Worm (Caenorhabditis elegans) whole organism, L4 larva: ENCODE measurements around the gene his-8.
"Not testable (repeated sequence)": the region's sequence is repeated elsewhere in the genome, so short reads cannot be mapped to it uniquely, and the experiment has no call there.

Source experiments
- F10B5.3 ChIP-seq: sonication (generic microtip); optimal IDR thresholded peaks from 2 replicates; lab custom pipeline; 2016; ENCODE audit warnings: mild to moderate bottlenecking, missing genetic modification characterization, missing compliant biosample characterization
- F49E8.2 ChIP-seq: sonication (generic microtip); optimal IDR thresholded peaks from 2 replicates; lab custom pipeline; 2016; ENCODE audit warnings: missing compliant biosample characterization, mild to moderate bottlenecking, missing genetic modification characterization, borderline replicate concordance
- R02D3.7 ChIP-seq: fragments of 150-350 bp; sonication (generic microtip); optimal IDR thresholded peaks from 3 replicates; lab custom pipeline; 2014; ENCODE audit warnings: missing biosample characterization, missing genetic modification characterization
- T20F7.1 ChIP-seq: fragments of 200-800 bp; sonication (Bioruptor generic); optimal IDR thresholded peaks from 2 replicates; lab custom pipeline; 2018; ENCODE audit warnings: mild to moderate bottlenecking, missing genetic modification characterization, missing compliant biosample characterization
- Y48G9A.11 ChIP-seq: fragments of 200-800 bp; sonication (Bioruptor generic); IDR thresholded peaks from 2 replicates; pipeline ENCODE4 v1.3.6; 2022; ENCODE audit warnings: missing genetic modification reagents, missing genetic modification characterization, missing compliant biosample characterization
- ama-1 ChIP-seq: fragments of 150-350 bp; optimal IDR thresholded peaks from 2 replicates; lab custom pipeline; 2014; ENCODE audit warnings: inconsistent platforms, mixed read lengths
- ceh-20 ChIP-seq: fragments of 200-800 bp; sonication (Bioruptor generic); IDR thresholded peaks from 2 replicates; pipeline ENCODE4 v1.3.6; 2022; ENCODE audit warnings: missing genetic modification reagents, missing genetic modification characterization, missing compliant biosample characterization
- ceh-62 ChIP-seq: sonication (generic microtip); optimal IDR thresholded peaks from 2 replicates; lab custom pipeline; 2017; ENCODE audit warnings: missing biosample characterization, missing genetic modification characterization
- ces-1 ChIP-seq: fragments of 150-350 bp; sonication (generic microtip); optimal IDR thresholded peaks from 4 replicates; lab custom pipeline; 2014; ENCODE audit warnings: missing biosample characterization, missing genetic modification reagents, missing genetic modification characterization
- cey-2 ChIP-seq: sonication (generic microtip); optimal IDR thresholded peaks from 3 replicates; lab custom pipeline; 2017; ENCODE audit warnings: missing genetic modification characterization, mild to moderate bottlenecking, missing compliant biosample characterization, antibody characterized with exemption, borderline replicate concordance; ENCODE audit not compliant: insufficient read depth
- daf-12 ChIP-seq: fragments of 150-350 bp; optimal IDR thresholded peaks from 2 replicates; lab custom pipeline; 2014; ENCODE audit warnings: missing biosample characterization, missing genetic modification reagents, missing genetic modification characterization
- dmd-6 ChIP-seq: fragments of 200-800 bp; sonication (Bioruptor generic); IDR thresholded peaks from 2 replicates; pipeline ENCODE4 v1.3.6; 2022; ENCODE audit warnings: missing genetic modification reagents, missing genetic modification characterization, missing compliant biosample characterization
- dpl-1 ChIP-seq: fragments of 150-350 bp; optimal IDR thresholded peaks from 2 replicates; lab custom pipeline; 2014; ENCODE audit warnings: missing biosample characterization, missing genetic modification reagents, missing genetic modification characterization
- dve-1 ChIP-seq: sonication (generic microtip); optimal IDR thresholded peaks from 2 replicates; lab custom pipeline; 2017; ENCODE audit warnings: antibody characterized with exemption, mild to moderate bottlenecking, missing genetic modification characterization, missing compliant biosample characterization; ENCODE audit not compliant: insufficient read depth
- egl-27 ChIP-seq: sonication (generic microtip); optimal IDR thresholded peaks from 3 replicates; lab custom pipeline; 2017; ENCODE audit warnings: missing biosample characterization, missing genetic modification reagents, missing genetic modification characterization
- hlh-11 ChIP-seq: fragments of 200-800 bp; sonication (Bioruptor generic); optimal IDR thresholded peaks from 2 replicates; lab custom pipeline; 2018; ENCODE audit warnings: mild to moderate bottlenecking, missing genetic modification characterization, missing compliant biosample characterization
- hmg-1.1 ChIP-seq: fragments of 200-800 bp; sonication (Bioruptor generic); IDR thresholded peaks from 2 replicates; pipeline ENCODE4 v1.3.6; 2022; ENCODE audit warnings: missing genetic modification reagents, missing genetic modification characterization, missing compliant biosample characterization
- lim-7 ChIP-seq: fragments of 200-800 bp; sonication (Bioruptor generic); IDR thresholded peaks from 2 replicates; pipeline ENCODE4 v1.3.6; 2022; ENCODE audit warnings: missing genetic modification characterization, missing compliant biosample characterization
- lin-15B ChIP-seq: fragments of 150-350 bp; sonication (generic microtip); optimal IDR thresholded peaks from 3 replicates; lab custom pipeline; 2014; ENCODE audit warnings: missing biosample characterization, missing genetic modification characterization
- lin-38 ChIP-seq: fragments of 200-800 bp; sonication (Bioruptor generic); IDR thresholded peaks from 2 replicates; pipeline ENCODE4 v1.3.6; 2022; ENCODE audit warnings: missing genetic modification reagents, missing genetic modification characterization, missing compliant biosample characterization
- madf-9 ChIP-seq: fragments of 200-800 bp; sonication (Bioruptor generic); conservative IDR thresholded peaks from 2 replicates; pipeline ENCODE4 v1.3.6; 2022; ENCODE audit warnings: missing genetic modification reagents, missing genetic modification characterization, missing compliant biosample characterization
- mes-2 ChIP-seq: sonication (generic microtip); optimal IDR thresholded peaks from 2 replicates; lab custom pipeline; 2016; ENCODE audit warnings: missing genotype, mild to moderate bottlenecking, missing genetic modification characterization, missing compliant biosample characterization; ENCODE audit not compliant: poor library complexity, severe bottlenecking
- nhr-102 ChIP-seq: sonication (generic microtip); optimal IDR thresholded peaks from 2 replicates; lab custom pipeline; 2016; ENCODE audit warnings: mild to moderate bottlenecking, missing genetic modification characterization, moderate library complexity, missing compliant biosample characterization
- nhr-28 ChIP-seq: fragments of 150-350 bp; optimal IDR thresholded peaks from 2 replicates; lab custom pipeline; 2014; ENCODE audit warnings: missing biosample characterization, missing genetic modification characterization
- nhr-41 ChIP-seq: fragments of 200-800 bp; sonication (Bioruptor generic); IDR thresholded peaks from 2 replicates; pipeline ENCODE4 v1.3.6; 2022; ENCODE audit warnings: missing genetic modification reagents, missing genetic modification characterization, missing compliant biosample characterization
- nhr-42 ChIP-seq: fragments of 200-800 bp; sonication (Bioruptor generic); IDR thresholded peaks from 2 replicates; pipeline ENCODE4 v1.3.6; 2022; ENCODE audit warnings: missing genetic modification characterization, missing compliant biosample characterization
- nhr-48 ChIP-seq: sonication (generic microtip); optimal IDR thresholded peaks from 2 replicates; lab custom pipeline; 2016; ENCODE audit warnings: mild to moderate bottlenecking, missing genetic modification characterization, missing compliant biosample characterization
- nhr-6 ChIP-seq: fragments of 150-350 bp; optimal IDR thresholded peaks from 2 replicates; lab custom pipeline; 2014; ENCODE audit warnings: missing biosample characterization, missing genetic modification characterization
- php-3 ChIP-seq: fragments of 200-800 bp; sonication (Bioruptor generic); IDR thresholded peaks from 2 replicates; pipeline ENCODE4 v1.3.6; 2022; ENCODE audit warnings: missing genetic modification reagents, missing genetic modification characterization, missing compliant biosample characterization
- rbr-2 ChIP-seq: sonication (generic microtip); optimal IDR thresholded peaks from 2 replicates; lab custom pipeline; 2016; ENCODE audit warnings: missing genotype, missing genetic modification characterization, missing compliant biosample characterization
- saeg-2 ChIP-seq: fragments of 200-800 bp; sonication (Bioruptor generic); IDR thresholded peaks from 2 replicates; pipeline ENCODE4 v1.3.6; 2022; ENCODE audit warnings: missing genetic modification reagents, missing genetic modification characterization, missing compliant biosample characterization
- set-16 ChIP-seq: fragments of 200-800 bp; sonication (Bioruptor generic); IDR thresholded peaks from 2 replicates; pipeline ENCODE4 v1.3.6; 2022; ENCODE audit warnings: missing genetic modification reagents, missing genetic modification characterization, missing compliant biosample characterization
- tra-1 ChIP-seq: fragments of 200-800 bp; sonication (Bioruptor generic); IDR thresholded peaks from 2 replicates; pipeline ENCODE4 v1.3.6; 2022; ENCODE audit warnings: missing genetic modification reagents, missing genetic modification characterization, missing compliant biosample characterization
- zip-2 ChIP-seq: fragments of 150-350 bp; optimal IDR thresholded peaks from 2 replicates; lab custom pipeline; 2014; ENCODE audit warnings: missing biosample characterization, missing genetic modification characterization
- ztf-7 ChIP-seq: fragments of 150-350 bp; optimal IDR thresholded peaks from 2 replicates; lab custom pipeline; 2014; ENCODE audit warnings: missing biosample characterization, missing genetic modification characterization

Gene his-8

ce11 chrV:8533067-8533466 lies at the start of gene his-8, which contains the start of gene his-7:
Gene his-8, minus strand, starts transcription at chrV:8533086.
Gene his-7, plus strand, starts transcription at chrV:8533379.
- peak; percentile 37; the same call in 1 of the 2 replicates for TF ChIP-seq set-16 (GFP tag; lab: Robert Waterston, UW)

ce11 chrV:8580961-8581360 lies 48.1 kb upstream of the his-8 start, which contains the start of gene C10B5.1:
Gene C10B5.1, plus strand, starts transcription at chrV:8581261.
- no peak for TF ChIP-seq F10B5.3 (tag; lab: Kevin White, UChicago)
- TF ChIP-seq nhr-42, result no peak
- TF ChIP-seq lin-15B (tag; lab: Kevin White, UChicago), result no peak
- no peak for TF ChIP-seq ces-1 (GFP tag; lab: Kevin White, UChicago)
- no peak for TF ChIP-seq saeg-2 (GFP tag; lab: Robert Waterston, UW)
- no peak for TF ChIP-seq nhr-41 (GFP tag; lab: Robert Waterston, UW)
- TF ChIP-seq cey-2 (tag; lab: Kevin White, UChicago), result no peak
- TF ChIP-seq Y48G9A.11 (GFP tag; lab: Robert Waterston, UW), result no peak
- TF ChIP-seq rbr-2 (tag; lab: Kevin White, UChicago), result no peak
- no peak for TF ChIP-seq lin-38 (GFP tag; lab: Robert Waterston, UW)
- TF ChIP-seq ama-1, result no peak
- TF ChIP-seq nhr-28 (tag; lab: Kevin White, UChicago), result no peak
- no peak for TF ChIP-seq ceh-20
- TF ChIP-seq ceh-62 (tag; lab: Kevin White, UChicago), result no peak
- no peak for TF ChIP-seq egl-27 (tag; lab: Kevin White, UChicago)

ce11 chrV:8574762-8575161 lies 41.9 kb upstream of the his-8 start, which contains the start of gene F25G6.1:
Gene F25G6.1, plus strand, starts transcription at chrV:8575062.
- not testable (repeated sequence) for TF ChIP-seq php-3 (GFP tag; lab: Robert Waterston, UW); nhr-48 (tag; lab: Kevin White, UChicago); lim-7 (GFP tag; lab: Robert Waterston, UW)

- TF ChIP-seq hlh-11 (tag; lab: Kevin White, UChicago) (peak; percentile 51), nhr-102 (tag; lab: Kevin White, UChicago) (peak; percentile 60), tra-1 (GFP tag; lab: Robert Waterston, UW) (0 out of 2 replicates have a peak, but pooled peaks have one; percentile 14), F49E8.2 (peak; percentile 6), dve-1 (tag; lab: Kevin White, UChicago) (peak; percentile 54), hmg-1.1 (GFP tag; lab: Robert Waterston, UW) (peak; percentile 70), ztf-7 (no peak), zip-2 (no peak), nhr-6 (tag; lab: Kevin White, UChicago) (peak; percentile 35), mes-2 (tag; lab: Kevin White, UChicago) (peak; percentile 67), R02D3.7 (tag; lab: Kevin White, UChicago) (no peak), madf-9 (GFP tag; lab: Robert Waterston, UW) (no peak), T20F7.1 (GFP tag; lab: Kevin White, UChicago) (no peak), dpl-1 (peak; percentile 63), F10B5.3 (tag; lab: Kevin White, UChicago) (peak; percentile 39), daf-12 (tag; lab: Kevin White, UChicago) (no peak), dmd-6 (GFP tag; lab: Robert Waterston, UW) (peak; percentile 46)
Measured at ce11 chrV:8569841-8570361, 37.0 kb upstream of the his-8 start, which contains the start of the genes F25G6.9 and symk-1. Gene F25G6.9, minus strand, starts transcription at chrV:8570000. Gene symk-1, plus strand, starts transcription at chrV:8570311.
